Fruit fly (Drosophila melanogaster) whole organism, embryonic: ENCODE measurements around the gene CG46310.

Experiments
- Abd-B ChIP-seq: fragments of 200-800 bp; sonication (Bioruptor generic); optimal IDR thresholded peaks from 2 replicates; lab custom pipeline; 2018; ENCODE audit warnings: missing biosample characterization, mild to moderate bottlenecking, missing genetic modification characterization, moderate library complexity
- Antp ChIP-seq: fragments of 200-800 bp; sonication (Bioruptor generic); optimal IDR thresholded peaks from 3 replicates; lab custom pipeline; 2016; ENCODE audit warnings: missing biosample characterization, missing genetic modification characterization
- CG10366 ChIP-seq: fragments of 200-800 bp; sonication (Bioruptor generic); IDR thresholded peaks from 2 replicates; pipeline ENCODE4 v1.3.6; 2022; ENCODE audit warnings: missing biosample characterization, missing genetic modification characterization
- CG10979 ChIP-seq: fragments of 200-800 bp; sonication (Bioruptor generic); optimal IDR thresholded peaks from 2 replicates; lab custom pipeline; 2018; ENCODE audit warnings: missing biosample characterization, mild to moderate bottlenecking, missing genetic modification characterization, moderate library complexity
- CG12219 ChIP-seq: fragments of 200-800 bp; sonication (Bioruptor generic); optimal IDR thresholded peaks from 3 replicates; lab custom pipeline; 2018; ENCODE audit warnings: missing biosample characterization, mild to moderate bottlenecking, missing genetic modification characterization
- CG13624 ChIP-seq: fragments of 200-800 bp; sonication (Bioruptor generic); optimal IDR thresholded peaks from 2 replicates; lab custom pipeline; 2016; ENCODE audit warnings: missing biosample characterization, missing genetic modification characterization
- CG14965 ChIP-seq: fragments of 200-800 bp; sonication (Bioruptor generic); optimal IDR thresholded peaks from 2 replicates; lab custom pipeline; 2016; ENCODE audit warnings: missing biosample characterization, missing genetic modification characterization, borderline replicate concordance
- CG15011 ChIP-seq: fragments of 200-800 bp; sonication (Bioruptor generic); optimal IDR thresholded peaks from 3 replicates; lab custom pipeline; 2018; ENCODE audit warnings: missing biosample characterization, mild to moderate bottlenecking, missing genetic modification characterization
- CG1603 ChIP-seq: fragments of 200-800 bp; sonication (Bioruptor generic); optimal IDR thresholded peaks from 2 replicates; lab custom pipeline; 2019; ENCODE audit warnings: missing biosample characterization, mild to moderate bottlenecking, missing genetic modification characterization, moderate library complexity
- CG31441 ChIP-seq: fragments of 200-800 bp; sonication (Bioruptor generic); IDR thresholded peaks from 2 replicates; pipeline ENCODE4 v1.3.6; 2022; ENCODE audit warnings: missing biosample characterization, missing genetic modification characterization
- CG5180 ChIP-seq: fragments of 200-800 bp; sonication (Bioruptor generic); optimal IDR thresholded peaks from 3 replicates; lab custom pipeline; 2017; ENCODE audit warnings: missing biosample characterization, missing genetic modification characterization, mild to moderate bottlenecking, moderate library complexity, missing genetic modification reagents
- CG7786 ChIP-seq: fragments of 200-800 bp; sonication (Bioruptor generic); optimal IDR thresholded peaks from 2 replicates; lab custom pipeline; 2016; ENCODE audit warnings: missing biosample characterization, missing genetic modification characterization
- CG7928 ChIP-seq: fragments of 200-800 bp; sonication (Bioruptor generic); optimal IDR thresholded peaks from 2 replicates; lab custom pipeline; 2017; ENCODE audit warnings: missing biosample characterization, mild to moderate bottlenecking, missing genetic modification characterization
- CG9817 ChIP-seq: fragments of 200-800 bp; sonication (Bioruptor generic); optimal IDR thresholded peaks from 2 replicates; lab custom pipeline; 2018; ENCODE audit warnings: missing biosample characterization, mild to moderate bottlenecking, missing genetic modification characterization, moderate library complexity
- Dref ChIP-seq: fragments of 200-800 bp; sonication (Bioruptor generic); IDR thresholded peaks from 2 replicates; pipeline ENCODE4 v1.3.6; 2022; ENCODE audit warnings: missing biosample characterization, missing genetic modification characterization
- Drgx ChIP-seq: fragments of 200-800 bp; sonication (Bioruptor generic); IDR thresholded peaks from 2 replicates; pipeline ENCODE4 v1.3.6; 2022; ENCODE audit warnings: missing biosample characterization, missing genetic modification characterization
- H2.0 ChIP-seq: fragments of 200-800 bp; sonication (Bioruptor generic); IDR thresholded peaks from 2 replicates; pipeline ENCODE4 v1.3.6; 2022; ENCODE audit warnings: missing biosample characterization, missing genetic modification characterization
- HHEX ChIP-seq: fragments of 200-800 bp; sonication (Bioruptor generic); optimal IDR thresholded peaks from 3 replicates; lab custom pipeline; 2017; ENCODE audit warnings: missing biosample characterization, mild to moderate bottlenecking, missing genetic modification characterization, missing genetic modification reagents
- Hey ChIP-seq: fragments of 200-800 bp; sonication (Bioruptor generic); optimal IDR thresholded peaks from 3 replicates; lab custom pipeline; 2018; ENCODE audit warnings: missing biosample characterization, mild to moderate bottlenecking, missing genetic modification characterization
- HmgD ChIP-seq: fragments of 200-800 bp; sonication (Bioruptor generic); optimal IDR thresholded peaks from 3 replicates; lab custom pipeline; 2016; ENCODE audit warnings: missing biosample characterization, missing genetic modification characterization
- Hr39 ChIP-seq: fragments of >200 bp; optimal IDR thresholded peaks from 2 replicates; lab custom pipeline; 2017
- MBD-R2 ChIP-seq: fragments of 200-800 bp; sonication (Bioruptor generic); IDR thresholded peaks from 2 replicates; pipeline ENCODE4 v1.3.6; 2022; ENCODE audit warnings: missing biosample characterization, missing genetic modification characterization
- NC2β ChIP-seq: fragments of 200-800 bp; sonication (Bioruptor generic); optimal IDR thresholded peaks from 2 replicates; lab custom pipeline; 2016; ENCODE audit warnings: missing biosample characterization, missing genetic modification characterization
- Neu2 ChIP-seq: fragments of 200-800 bp; sonication (Bioruptor generic); optimal IDR thresholded peaks from 3 replicates; lab custom pipeline; 2016; ENCODE audit warnings: missing biosample characterization, missing genetic modification characterization, borderline replicate concordance
- Rfx ChIP-seq: fragments of 200-800 bp; sonication (Bioruptor generic); IDR thresholded peaks from 2 replicates; pipeline ENCODE4 v1.3.6; 2022; ENCODE audit warnings: missing biosample characterization, missing genetic modification characterization
- al ChIP-seq: fragments of 200-800 bp; sonication (Bioruptor generic); IDR thresholded peaks from 2 replicates; pipeline ENCODE4 v1.3.6; 2022; ENCODE audit warnings: missing biosample characterization, missing genetic modification characterization
- ap ChIP-seq: fragments of 200-800 bp; sonication (Bioruptor generic); IDR thresholded peaks from 2 replicates; pipeline ENCODE4 v1.3.6; 2022; ENCODE audit warnings: missing biosample characterization, missing genetic modification characterization
- crc ChIP-seq: fragments of 200-800 bp; sonication (Bioruptor generic); optimal IDR thresholded peaks from 2 replicates; lab custom pipeline; 2016; ENCODE audit warnings: missing biosample characterization, missing genetic modification characterization
- dmrt11E ChIP-seq: fragments of 200-800 bp; sonication (Bioruptor generic); optimal IDR thresholded peaks from 3 replicates; lab custom pipeline; 2018; ENCODE audit warnings: missing biosample characterization, mild to moderate bottlenecking, missing genetic modification characterization, moderate library complexity
- exex ChIP-seq: fragments of 200-800 bp; sonication (Bioruptor generic); optimal IDR thresholded peaks from 4 replicates; lab custom pipeline; 2018; ENCODE audit warnings: missing biosample characterization, mild to moderate bottlenecking, missing genetic modification characterization, moderate library complexity
- ftz-f1 ChIP-seq: fragments of 200-800 bp; sonication (Bioruptor generic); optimal IDR thresholded peaks from 2 replicates; lab custom pipeline; 2016; ENCODE audit warnings: missing biosample characterization, missing genetic modification characterization
- gsb-n ChIP-seq: fragments of 200-800 bp; sonication (Bioruptor generic); optimal IDR thresholded peaks from 3 replicates; lab custom pipeline; 2018; ENCODE audit warnings: missing biosample characterization, mild to moderate bottlenecking, missing genetic modification characterization
- hkb ChIP-seq, 2 experiments: fragments of 200-800 bp in 1 of 2; fragments of >200 bp in 1 of 2; sonication (Bioruptor generic) in 1 of 2; IDR thresholded peaks in 1 of 2; optimal IDR thresholded peaks in 1 of 2; 2 replicates each; pipeline versions ENCODE4 v1.3.6 to Lab custom; 2017 to 2022; ENCODE audit warnings: missing biosample characterization in 1 of 2, missing genetic modification characterization in 1 of 2
- klu ChIP-seq: fragments of 200-800 bp; sonication (Bioruptor generic); IDR thresholded peaks from 2 replicates; pipeline ENCODE4 v1.3.6; 2022; ENCODE audit warnings: missing biosample characterization, missing genetic modification characterization
- lola ChIP-seq, 3 experiments: fragments of >200 bp in 2 of 3; fragments of 200-800 bp in 1 of 3; sonication (Bioruptor generic) in 1 of 3; optimal IDR thresholded peaks; 2 replicates each; lab custom pipeline; 2017 to 2019; ENCODE audit warnings: missing biosample characterization in 3 of 3, missing genetic modification characterization in 3 of 3, mild to moderate bottlenecking in 1 of 3, moderate library complexity in 1 of 3
- mirr ChIP-seq: fragments of 200-800 bp; sonication (Bioruptor generic); optimal IDR thresholded peaks from 3 replicates; lab custom pipeline; 2018; ENCODE audit warnings: missing biosample characterization, mild to moderate bottlenecking, missing genetic modification characterization
- nau ChIP-seq: fragments of 200-800 bp; sonication (Bioruptor generic); optimal IDR thresholded peaks from 3 replicates; lab custom pipeline; 2017; ENCODE audit warnings: missing biosample characterization, mild to moderate bottlenecking, missing genetic modification characterization, missing genetic modification reagents
- odd ChIP-seq: fragments of 200-800 bp; sonication (Bioruptor generic); optimal IDR thresholded peaks from 2 replicates; lab custom pipeline; 2017; ENCODE audit warnings: missing biosample characterization, mild to moderate bottlenecking, missing genetic modification characterization
- p53 ChIP-seq: fragments of 200-800 bp; sonication (Bioruptor generic); optimal IDR thresholded peaks from 2 replicates; lab custom pipeline; 2016; ENCODE audit warnings: missing biosample characterization, missing genetic modification characterization
- pan ChIP-seq, 4 experiments: fragments of >200 bp in 3 of 4; fragments of 200-800 bp in 1 of 4; sonication (Bioruptor generic) in 1 of 4; optimal IDR thresholded peaks in 3 of 4; IDR thresholded peaks in 1 of 4; 2 replicates each; pipeline versions ENCODE4 v1.3.6 to Lab custom; 2017 to 2022; ENCODE audit warnings: missing biosample characterization in 2 of 4, missing genetic modification characterization in 2 of 4, mixed read lengths in 1 of 4
- pum ChIP-seq: fragments of 200-800 bp; sonication (Bioruptor generic); optimal IDR thresholded peaks from 2 replicates; lab custom pipeline; 2016; ENCODE audit warnings: missing biosample characterization, missing genetic modification characterization
- sc ChIP-seq, 3 experiments: fragments of >200 bp in 2 of 3; fragments of 200-800 bp in 1 of 3; sonication (Bioruptor generic) in 1 of 3; optimal IDR thresholded peaks; 2 replicates in 2 of 3; 3 replicates in 1 of 3; lab custom pipeline; 2017; ENCODE audit warnings: mild to moderate bottlenecking in 1 of 3, missing biosample characterization in 1 of 3, missing genetic modification characterization in 1 of 3, missing genetic modification reagents in 1 of 3
- sna ChIP-seq: fragments of 200-800 bp; sonication (Bioruptor generic); IDR thresholded peaks from 2 replicates; pipeline ENCODE4 v1.3.6; 2022; ENCODE audit warnings: missing biosample characterization, missing genetic modification characterization; ENCODE audit not compliant: partially characterized antibody
- stc ChIP-seq: fragments of 200-800 bp; sonication (Bioruptor generic); IDR thresholded peaks from 2 replicates; pipeline ENCODE4 v1.3.6; 2022; ENCODE audit warnings: missing biosample characterization, missing genetic modification characterization
- sug ChIP-seq: fragments of 200-800 bp; optimal IDR thresholded peaks from 2 replicates; lab custom pipeline; 2019; ENCODE audit warnings: missing biosample characterization, mild to moderate bottlenecking, missing genetic modification characterization, moderate library complexity
- tio ChIP-seq: fragments of 200-800 bp; sonication (Bioruptor generic); optimal IDR thresholded peaks from 2 replicates; lab custom pipeline; 2017; ENCODE audit warnings: missing biosample characterization, missing genetic modification characterization, inconsistent platforms
- tll ChIP-seq, 2 experiments: fragments of 200-800 bp in 1 of 2; fragments of >200 bp in 1 of 2; sonication (Bioruptor generic) in 1 of 2; optimal IDR thresholded peaks; 2 replicates each; lab custom pipeline; 2017 to 2019; ENCODE audit warnings: missing biosample characterization in 2 of 2, missing genetic modification characterization in 2 of 2, mild to moderate bottlenecking in 1 of 2, moderate library complexity in 1 of 2
- tna ChIP-seq: fragments of 200-800 bp; sonication (Bioruptor generic); IDR thresholded peaks from 2 replicates; pipeline ENCODE4 v1.3.6; 2022; ENCODE audit warnings: missing biosample characterization, missing genetic modification characterization; ENCODE audit not compliant: partially characterized antibody
- wek ChIP-seq: fragments of 200-800 bp; sonication (Bioruptor generic); optimal IDR thresholded peaks from 3 replicates; lab custom pipeline; 2018; ENCODE audit warnings: missing biosample characterization, mild to moderate bottlenecking, missing genetic modification characterization, moderate library complexity

CG46310 gene

DNA sequence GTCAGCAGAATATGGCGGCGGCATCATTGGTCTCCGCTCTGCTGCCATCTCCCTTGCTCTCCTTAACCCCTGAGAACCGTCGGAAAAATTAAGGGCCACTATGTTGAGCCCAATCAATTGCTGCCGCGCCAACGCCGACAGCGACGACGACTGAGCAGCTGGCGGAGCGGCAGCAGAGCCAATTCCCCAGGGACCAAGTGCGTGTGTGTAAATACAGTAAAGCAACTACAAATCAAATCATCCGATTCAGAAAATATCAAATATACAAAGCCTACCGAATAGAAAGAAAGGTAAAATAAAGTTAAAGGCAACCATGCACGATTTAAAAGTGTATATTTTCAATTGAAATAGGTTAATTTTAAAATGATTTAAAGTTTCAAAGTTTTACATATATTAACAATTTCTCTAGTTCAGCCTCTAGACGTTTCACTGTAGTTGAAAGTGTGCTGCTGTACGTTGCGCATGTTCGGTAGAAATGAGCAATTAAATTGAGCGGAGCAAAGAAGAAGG, 38.1 kb downstream of the CG46310 start (continued):
- TF ChIP-seq HmgD (no peak), Antp (GFP tag; lab: Kevin White, UChicago) (no peak), tll (GFP tag; optimal IDR thresholded peaks at IDR 0.05; lab: Kevin White, UChicago) (no peak), sna (GFP tag; lab: Robert Waterston, UW) (no peak), odd (GFP tag; lab: Kevin White, UChicago) (no peak), crc (GFP tag; lab: Kevin White, UChicago) (peak; percentile 15), CG15011 (GFP tag; lab: Kevin White, UChicago) (peak; percentile 48), nau (GFP tag; lab: Kevin White, UChicago) (peak; percentile 38), CG14965 (GFP tag; lab: Kevin White, UChicago) (no peak), HHEX (GFP tag; lab: Kevin White, UChicago) (peak; percentile 54), hkb (optimal IDR thresholded peaks at IDR 0.05; lab: Kevin White, UChicago) (no peak), hkb (GFP tag; IDR thresholded peaks at IDR 0.05; lab: Robert Waterston, UW) (peak; percentile 37; the same call in 1 of the 2 replicates), NC2β (GFP tag; lab: Kevin White, UChicago) (no peak), sc (optimal IDR thresholded peaks at IDR 0.05; lab: Kevin White, UChicago) (no peak), sc (GFP tag; optimal IDR thresholded peaks at IDR 0.05; lab: Kevin White, UChicago) (no peak), CG13624 (GFP tag; lab: Kevin White, UChicago) (peak; percentile 42), CG10366 (GFP tag; lab: Robert Waterston, UW) (peak; percentile 15; the same call in 1 of the 2 replicates), CG10979 (tag; lab: Kevin White, UChicago) (peak; percentile 71), CG7928 (no peak), MBD-R2 (GFP tag; lab: Robert Waterston, UW) (0 out of 2 replicates have a peak, but pooled peaks have one; percentile 17), lola (GFP tag; optimal IDR thresholded peaks at IDR 0.05; lab: Kevin White, UChicago) (peak in 1 of 3 experiments; percentile 50), Drgx (GFP tag; lab: Robert Waterston, UW) (no peak), wek (no peak), dmrt11E (tag; lab: Kevin White, UChicago) (peak; percentile 47), Neu2 (GFP tag; lab: Kevin White, UChicago) (no peak), ap (GFP tag; lab: Robert Waterston, UW) (no peak), Dref (GFP tag; lab: Robert Waterston, UW) (no peak), H2.0 (no peak)

DNA sequence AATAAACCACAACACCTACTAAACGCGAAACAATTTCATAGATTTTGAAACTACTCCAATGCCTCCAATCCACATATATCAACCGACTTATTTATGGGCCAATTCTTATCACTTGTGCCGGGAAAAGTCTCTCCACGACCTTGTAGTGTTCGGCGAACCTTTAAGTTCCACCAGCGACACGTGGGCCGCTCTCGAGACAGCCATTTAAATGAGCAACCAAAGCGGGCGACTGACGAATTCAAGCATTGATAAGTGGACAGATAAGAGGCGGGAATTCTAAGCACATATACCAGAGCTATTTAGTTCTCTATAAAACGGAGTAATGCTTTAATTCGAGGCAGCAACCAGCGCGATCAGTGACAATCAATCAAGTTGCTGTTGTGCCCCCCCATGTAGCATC, 39.1 kb downstream of the CG46310 start:
- no peak for TF ChIP-seq stc (GFP tag; lab: Robert Waterston, UW)
- peak; percentile 86 for TF ChIP-seq sug (tag; lab: Kevin White, UChicago)
- TF ChIP-seq CG1603 (tag; lab: Kevin White, UChicago): no peak
- TF ChIP-seq gsb-n (tag; lab: Kevin White, UChicago): no peak
- TF ChIP-seq mirr (GFP tag; lab: Kevin White, UChicago): peak; percentile 28
- TF ChIP-seq Hr39 (lab: Kevin White, UChicago): no peak
- no peak for TF ChIP-seq CG7786 (GFP tag; lab: Kevin White, UChicago)
- TF ChIP-seq CG31441 (GFP tag; lab: Robert Waterston, UW): no peak
- TF ChIP-seq exex (tag; lab: Kevin White, UChicago): peak; percentile 68
- TF ChIP-seq CG5180: peak; percentile 31
- peak; percentile 12 for TF ChIP-seq CG9817 (tag; lab: Kevin White, UChicago)
- TF ChIP-seq pum: no peak
- TF ChIP-seq pan (optimal IDR thresholded peaks at IDR 0.05; lab: Kevin White, UChicago): no peak
- TF ChIP-seq pan (GFP tag; optimal IDR thresholded peaks at IDR 0.05 in 1 of 2, IDR thresholded peaks at IDR 0.05 in 1 of 2): peak in 1 of 2 experiments; percentile 11
- TF ChIP-seq tna: no peak
- TF ChIP-seq p53: no peak
- TF ChIP-seq Abd-B (GFP tag; lab: Kevin White, UChicago): no peak
- TF ChIP-seq Rfx (GFP tag; lab: Robert Waterston, UW): no peak
- peak; percentile 24 for TF ChIP-seq ftz-f1
- TF ChIP-seq al: no peak
- TF ChIP-seq tio (GFP tag; lab: Kevin White, UChicago): no peak
- TF ChIP-seq Hey (tag; lab: Kevin White, UChicago): peak; percentile 99
- TF ChIP-seq klu (GFP tag; lab: Robert Waterston, UW): no peak
- no peak for TF ChIP-seq CG12219 (GFP tag; lab: Kevin White, UChicago)
